Worm (Caenorhabditis elegans): ENCODE measurements around the gene ttr-49.
A peak's percentile ranks its signal among the peaks of the same experiment; 100 is the strongest.

Gene ttr-49

DNA sequence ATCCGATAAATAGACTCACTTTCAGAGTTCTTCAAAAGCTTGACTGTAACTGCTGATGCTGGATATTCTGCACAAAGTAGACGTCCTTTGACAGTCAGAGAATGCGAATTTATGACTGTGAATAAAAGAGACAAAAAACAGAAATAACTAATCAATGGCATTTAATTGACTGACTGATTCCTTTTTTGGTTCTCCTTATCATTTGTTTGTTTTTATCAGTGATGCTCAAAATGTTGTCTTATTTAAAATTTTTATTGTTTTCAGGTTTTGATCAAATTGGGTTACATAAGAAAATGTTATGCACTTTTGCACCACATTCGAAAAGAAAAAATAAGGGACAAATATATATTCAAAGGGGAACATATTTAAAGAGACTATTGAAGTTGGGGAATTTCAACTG, at the start of gene ttr-49:
Gene ttr-49 (minus strand): TSS at position 171 of the 400 bp plus-strand sequence.
- TF ChIP-seq nhr-77 (tag; optimal IDR thresholded peaks at IDR 0.05): no peak
- TF ChIP-seq elt-2 (tag; optimal IDR thresholded peaks at IDR 0.05): peak; percentile 41
- TF ChIP-seq snpc-4 (tag; optimal IDR thresholded peaks at IDR 0.05): no peak

- TF ChIP-seq blmp-1 (tag; optimal IDR thresholded peaks at IDR 0.05) (peak; percentile 91), nhr-77 (tag; optimal IDR thresholded peaks at IDR 0.05) (no peak), lsy-2 (tag; optimal IDR thresholded peaks at IDR 0.05) (peak in 1 of 2 experiments; percentile 3), dpl-1 (GFP tag; optimal IDR thresholded peaks at IDR 0.05) (peak in 1 of 3 experiments; percentile 1), aha-1 (tag; optimal IDR thresholded peaks at IDR 0.05) (no peak), zag-1 (tag; optimal IDR thresholded peaks at IDR 0.05) (no peak)
Observed at ce11 chrV:9399886-9400373, 43.6 kb upstream of the ttr-49 start, which contains the start of gene trpp-4. TSS of gene trpp-4 (plus strand) at chrV:9400327.

ce11 chrV:9394938-9395639, 38.8 kb upstream of the ttr-49 start:
- TF ChIP-seq nhr-77 (tag; optimal IDR thresholded peaks at IDR 0.05): no peak
- TF ChIP-seq fkh-8 (tag; optimal IDR thresholded peaks at IDR 0.05): peak; percentile 28
- no peak for TF ChIP-seq lsy-2 (tag; optimal IDR thresholded peaks at IDR 0.05)
- TF ChIP-seq pag-3 (tag; optimal IDR thresholded peaks at IDR 0.05; ENCODE audit: borderline replicate concordance, insufficient read depth): no peak
- TF ChIP-seq grh-1 (GFP tag; IDR thresholded peaks at IDR 0.05): no peak
- TF ChIP-seq nhr-19 (GFP tag; conservative IDR thresholded peaks at IDR 0.05): no peak
- TF ChIP-seq lin-14 (GFP tag; optimal IDR thresholded peaks at IDR 0.05): peak; percentile 43
- TF ChIP-seq ces-1 (GFP tag; optimal IDR thresholded peaks at IDR 0.05): no peak
- no peak for TF ChIP-seq zip-4 (GFP tag; optimal IDR thresholded peaks at IDR 0.05)
- no peak for TF ChIP-seq rnt-1 (tag; optimal IDR thresholded peaks at IDR 0.05)
- TF ChIP-seq dsc-1 (tag; optimal IDR thresholded peaks at IDR 0.05): peak; percentile 55
- TF ChIP-seq nhr-12 (tag; optimal IDR thresholded peaks at IDR 0.05): no peak
- TF ChIP-seq fkh-4 (tag; optimal IDR thresholded peaks at IDR 0.05; ENCODE audit: borderline replicate concordance): no peak
- TF ChIP-seq nhr-85 (tag): peak; percentile 58
- peak; percentile 62 for TF ChIP-seq blmp-1 (tag; optimal IDR thresholded peaks at IDR 0.05)
- no peak for TF ChIP-seq unc-98 (GFP tag; IDR thresholded peaks at IDR 0.05)
- TF ChIP-seq ceh-88 (GFP tag; IDR thresholded peaks at IDR 0.05): no peak
- no peak for TF ChIP-seq tlp-1 (tag; optimal IDR thresholded peaks at IDR 0.05)

- TF ChIP-seq pag-3 (tag; optimal IDR thresholded peaks at IDR 0.05; ENCODE audit: borderline replicate concordance, insufficient read depth) (no peak), unc-130 (tag; optimal IDR thresholded peaks at IDR 0.05) (no peak), lin-14 (GFP tag; optimal IDR thresholded peaks at IDR 0.05) (peak; percentile 20), unc-98 (GFP tag; IDR thresholded peaks at IDR 0.05) (no peak), nhr-237 (tag; optimal IDR thresholded peaks at IDR 0.05) (no peak), tbx-2 (tag; optimal IDR thresholded peaks at IDR 0.05) (no peak), nhr-47 (tag; optimal IDR thresholded peaks at IDR 0.05) (peak; percentile 32), efl-1 (optimal IDR thresholded peaks at IDR 0.05) (peak in 1 of 2 experiments; percentile 25), efl-1 (GFP tag; optimal IDR thresholded peaks at IDR 0.05 in 1 of 2) (no peak), sox-4 (tag; optimal IDR thresholded peaks at IDR 0.05) (no peak), hpl-2 (GFP tag; optimal IDR thresholded peaks at IDR 0.05) (no peak), fkh-10 (GFP tag; optimal IDR thresholded peaks at IDR 0.05) (no peak), rnt-1 (tag; optimal IDR thresholded peaks at IDR 0.05) (peak; percentile 47), ceh-8 (GFP tag; optimal IDR thresholded peaks at IDR 0.05) (no peak), dpl-1 (GFP tag; optimal IDR thresholded peaks at IDR 0.05) (no peak), tlp-1 (tag; optimal IDR thresholded peaks at IDR 0.05) (no peak), swsn-7 (tag; optimal IDR thresholded peaks at IDR 0.05) (no peak), isw-1 (GFP tag; IDR thresholded peaks at IDR 0.05) (no peak), mab-9 (GFP tag; IDR thresholded peaks at IDR 0.05) (no peak), snpc-4 (tag; optimal IDR thresholded peaks at IDR 0.05) (peak; percentile 97), C04F5.9 (tag; optimal IDR thresholded peaks at IDR 0.05) (no peak), ceh-88 (GFP tag; IDR thresholded peaks at IDR 0.05) (no peak), aha-1 (tag; optimal IDR thresholded peaks at IDR 0.05) (no peak), pax-3 (tag; optimal IDR thresholded peaks at IDR 0.05) (no peak), grh-1 (GFP tag; IDR thresholded peaks at IDR 0.05) (0 out of 2 replicates have a peak, but pooled peaks have one; percentile 15), fkh-8 (tag; optimal IDR thresholded peaks at IDR 0.05) (no peak), snu-23 (GFP tag; optimal IDR thresholded peaks at IDR 0.05) (peak; percentile 22), nhr-19 (GFP tag; conservative IDR thresholded peaks at IDR 0.05) (peak; percentile 36; the same call in 1 of the 2 replicates), hlh-4 (tag; optimal IDR thresholded peaks at IDR 0.05) (no peak), skn-1 (tag; optimal IDR thresholded peaks at IDR 0.05) (no peak), fkh-4 (tag; optimal IDR thresholded peaks at IDR 0.05; ENCODE audit: borderline replicate concordance) (no peak), hlh-17 (GFP tag; optimal IDR thresholded peaks at IDR 0.05; ENCODE audit: borderline replicate concordance) (no peak), jun-1 (tag; optimal IDR thresholded peaks at IDR 0.05) (no peak), zip-4 (GFP tag; optimal IDR thresholded peaks at IDR 0.05) (no peak)
Observed at ce11 chrV:9391959-9392358, 35.6 kb upstream of the ttr-49 start.

Data from whole organism, L1 larva.